Worm (Caenorhabditis elegans): ENCODE results near the gene T19C4.1.

The T19C4.1 gene

ce11 chrV:11113607-11114006 is 35.9 kb upstream of the T19C4.1 start, which contains the start of gene math-33:
TSS of gene math-33 (plus strand) at chrV:11113907.
- TF ChIP-seq pax-3 (tag; optimal IDR thresholded peaks at IDR 0.05) = no peak
- no peak for TF ChIP-seq nhr-85 (tag)
- TF ChIP-seq dsc-1 (tag; optimal IDR thresholded peaks at IDR 0.05) = no peak
- TF ChIP-seq ama-1 (optimal IDR thresholded peaks at IDR 0.05) = no peak
- TF ChIP-seq mdl-1 (tag; optimal IDR thresholded peaks at IDR 0.05) = no peak
- no peak for TF ChIP-seq fkh-4 (tag; optimal IDR thresholded peaks at IDR 0.05; ENCODE audit: borderline replicate concordance)
- TF ChIP-seq egl-27 (tag; optimal IDR thresholded peaks at IDR 0.05) = no peak
- TF ChIP-seq nhr-71 (tag; optimal IDR thresholded peaks at IDR 0.05) = no peak
- no peak for TF ChIP-seq lsy-2 (tag; optimal IDR thresholded peaks at IDR 0.05)
- no peak for TF ChIP-seq aha-1 (tag; optimal IDR thresholded peaks at IDR 0.05)
- TF ChIP-seq nhr-84 (tag; optimal IDR thresholded peaks at IDR 0.05) = no peak
- TF ChIP-seq nhr-90 (tag; optimal IDR thresholded peaks at IDR 0.05; ENCODE audit: poor library complexity) = no peak
- no peak for TF ChIP-seq ceh-88 (GFP tag; IDR thresholded peaks at IDR 0.05)

- peak in 1 of 2 experiments; percentile 3 for TF ChIP-seq ztf-11 (tag; optimal IDR thresholded peaks at IDR 0.05)
- TF ChIP-seq aly-2 (tag; optimal IDR thresholded peaks at IDR 0.05) = no peak
- TF ChIP-seq nhr-71 (tag; optimal IDR thresholded peaks at IDR 0.05) = peak; percentile 56
- peak in 1 of 2 experiments; percentile 15 for TF ChIP-seq efl-1 (optimal IDR thresholded peaks at IDR 0.05)
- TF ChIP-seq efl-1 (GFP tag; optimal IDR thresholded peaks at IDR 0.05 in 1 of 2) = peak in 1 of 2 experiments; percentile 71
- TF ChIP-seq pqm-1 (tag; optimal IDR thresholded peaks at IDR 0.05) = no peak
- TF ChIP-seq ztf-4 (tag; optimal IDR thresholded peaks at IDR 0.05) = peak; percentile 60
- peak in 1 of 2 experiments; percentile 11 for TF ChIP-seq lin-35 (GFP tag; optimal IDR thresholded peaks at IDR 0.05)
- no peak for TF ChIP-seq nhr-28 (tag; optimal IDR thresholded peaks at IDR 0.05)
- peak; percentile 15 for TF ChIP-seq nhr-47 (tag; optimal IDR thresholded peaks at IDR 0.05)
- TF ChIP-seq nhr-20 (tag; optimal IDR thresholded peaks at IDR 0.05) = peak; percentile 16
- peak; percentile 61 for TF ChIP-seq nhr-90 (tag; optimal IDR thresholded peaks at IDR 0.05; ENCODE audit: poor library complexity)
- peak; percentile 20 for TF ChIP-seq ama-1 (optimal IDR thresholded peaks at IDR 0.05)
Measured at ce11 chrV:11118179-11118725, 31.3 kb upstream of the T19C4.1 start.

- no peak for TF ChIP-seq elt-2 (tag; optimal IDR thresholded peaks at IDR 0.05)
- TF ChIP-seq ceh-8 (GFP tag; optimal IDR thresholded peaks at IDR 0.05) = no peak
- peak; percentile 20 for TF ChIP-seq nhr-71 (tag; optimal IDR thresholded peaks at IDR 0.05)
- TF ChIP-seq efl-1 (optimal IDR thresholded peaks at IDR 0.05) = no peak
- TF ChIP-seq efl-1 (GFP tag; optimal IDR thresholded peaks at IDR 0.05 in 1 of 2) = peak in 1 of 2 experiments; percentile 28
- TF ChIP-seq ama-1 (optimal IDR thresholded peaks at IDR 0.05) = peak; percentile 87
- no peak for TF ChIP-seq nhr-84 (tag; optimal IDR thresholded peaks at IDR 0.05)
- TF ChIP-seq nhr-90 (tag; optimal IDR thresholded peaks at IDR 0.05; ENCODE audit: poor library complexity) = peak; percentile 9
- no peak for TF ChIP-seq unc-98 (GFP tag; IDR thresholded peaks at IDR 0.05)
- TF ChIP-seq aly-2 (tag; optimal IDR thresholded peaks at IDR 0.05) = no peak
- TF ChIP-seq tlp-1 (tag; optimal IDR thresholded peaks at IDR 0.05) = no peak
- TF ChIP-seq nhr-85 (tag) = peak; percentile 32
- TF ChIP-seq snpc-4 (tag; optimal IDR thresholded peaks at IDR 0.05) = no peak
Measured at ce11 chrV:11119294-11119755, 30.2 kb upstream of the T19C4.1 start, which contains the start of gene scb-1. TSS of gene scb-1 (minus strand) at chrV:11119705.

ce11 chrV:11121247-11121646 is 28.3 kb upstream of the T19C4.1 start:
- TF ChIP-seq nhr-47 (tag; optimal IDR thresholded peaks at IDR 0.05) = no peak
- TF ChIP-seq ceh-82 (tag; optimal IDR thresholded peaks at IDR 0.05) = peak in 1 of 3 experiments; percentile 24
- TF ChIP-seq egl-13 (tag; optimal IDR thresholded peaks at IDR 0.05) = no peak
- peak; percentile 25 for TF ChIP-seq rnt-1 (tag; optimal IDR thresholded peaks at IDR 0.05)
- TF ChIP-seq lin-35 (GFP tag; optimal IDR thresholded peaks at IDR 0.05) = peak; percentile 32 to 66
- peak; percentile 56 for TF ChIP-seq mep-1 (tag; optimal IDR thresholded peaks at IDR 0.05)
- TF ChIP-seq lir-3 (tag; optimal IDR thresholded peaks at IDR 0.05; ENCODE audit: poor library complexity) = peak; percentile 38
- peak; percentile 57 for TF ChIP-seq skn-1 (tag; optimal IDR thresholded peaks at IDR 0.05)
- peak; percentile 56 for TF ChIP-seq blmp-1 (tag; optimal IDR thresholded peaks at IDR 0.05)
- peak; percentile 44 to 65 for TF ChIP-seq lsy-2 (tag; optimal IDR thresholded peaks at IDR 0.05)
- TF ChIP-seq nhr-20 (tag; optimal IDR thresholded peaks at IDR 0.05) = peak; percentile 49
- TF ChIP-seq vab-15 (tag; optimal IDR thresholded peaks at IDR 0.05) = no peak
- TF ChIP-seq ces-1 (GFP tag; optimal IDR thresholded peaks at IDR 0.05) = no peak
- TF ChIP-seq efl-1 (optimal IDR thresholded peaks at IDR 0.05) = peak; percentile 41 to 43
- peak in 1 of 2 experiments; percentile 36 for TF ChIP-seq efl-1 (GFP tag; optimal IDR thresholded peaks at IDR 0.05 in 1 of 2)
- TF ChIP-seq snpc-4 (tag; optimal IDR thresholded peaks at IDR 0.05) = no peak
- TF ChIP-seq lin-14 (GFP tag; optimal IDR thresholded peaks at IDR 0.05) = peak; percentile 83
- no peak for TF ChIP-seq ama-1 (optimal IDR thresholded peaks at IDR 0.05)
- TF ChIP-seq swsn-7 (tag; optimal IDR thresholded peaks at IDR 0.05) = peak; percentile 24
- no peak for TF ChIP-seq hpl-2 (GFP tag; optimal IDR thresholded peaks at IDR 0.05)
- no peak for TF ChIP-seq tlp-1 (tag; optimal IDR thresholded peaks at IDR 0.05)
- no peak for TF ChIP-seq nhr-11 (tag; optimal IDR thresholded peaks at IDR 0.05)
- peak in 1 of 2 experiments; percentile 84 for TF ChIP-seq mdl-1 (tag; optimal IDR thresholded peaks at IDR 0.05)
- no peak for TF ChIP-seq sptf-1 (tag; optimal IDR thresholded peaks at IDR 0.05)
- TF ChIP-seq efl-3 (GFP tag; optimal IDR thresholded peaks at IDR 0.05) = no peak
- TF ChIP-seq C34B4.2 (tag; optimal IDR thresholded peaks at IDR 0.05) = no peak

Measured in whole organism, L1 larva.